Worm (Caenorhabditis elegans) whole organism, L2 larva: Measurements from ENCODE around the gene T28C6.8.

Source experiments
- F13H6.1 ChIP-seq: sonication (generic microtip); optimal IDR thresholded peaks from 2 replicates; lab custom pipeline; 2016; ENCODE audit warnings: missing genetic modification characterization, missing compliant biosample characterization
- ZK546.5 ChIP-seq: sonication (generic microtip); optimal IDR thresholded peaks from 2 replicates; lab custom pipeline; 2017; ENCODE audit warnings: missing biosample characterization, missing genetic modification characterization
- alr-1 ChIP-seq: fragments of 150-350 bp; optimal IDR thresholded peaks from 2 replicates; lab custom pipeline; 2014; ENCODE audit warnings: missing biosample characterization, missing genetic modification characterization
- ama-1 ChIP-seq: fragments of 150-350 bp; optimal IDR thresholded peaks from 2 replicates; lab custom pipeline; 2018; ENCODE audit warnings: inconsistent platforms
- ceh-16 ChIP-seq: fragments of 150-350 bp; optimal IDR thresholded peaks from 2 replicates; lab custom pipeline; 2014; ENCODE audit warnings: missing biosample characterization, missing genetic modification characterization
- ceh-82 ChIP-seq: fragments of 150-350 bp; optimal IDR thresholded peaks from 2 replicates; lab custom pipeline; 2014; ENCODE audit warnings: missing biosample characterization, missing genetic modification characterization
- crh-2 ChIP-seq: sonication (generic microtip); optimal IDR thresholded peaks from 2 replicates; lab custom pipeline; 2017; ENCODE audit warnings: missing biosample characterization, missing genetic modification characterization
- elt-1 ChIP-seq: fragments of 150-350 bp; optimal IDR thresholded peaks from 2 replicates; lab custom pipeline; 2014; ENCODE audit warnings: missing biosample characterization, missing genetic modification characterization
- elt-3 ChIP-seq: sonication (generic microtip); optimal IDR thresholded peaks from 2 replicates; lab custom pipeline; 2017; ENCODE audit warnings: missing biosample characterization, missing genetic modification characterization
- fos-1 ChIP-seq: fragments of 150-350 bp; optimal IDR thresholded peaks from 2 replicates; lab custom pipeline; 2014; ENCODE audit warnings: missing biosample characterization, missing genetic modification characterization
- gmeb-1 ChIP-seq: fragments of 150-350 bp; optimal IDR thresholded peaks from 2 replicates; lab custom pipeline; 2014; ENCODE audit warnings: missing biosample characterization, missing genetic modification characterization
- lin-11 ChIP-seq: fragments of 150-350 bp; sonication (generic microtip); optimal IDR thresholded peaks from 2 replicates; lab custom pipeline; 2014; ENCODE audit warnings: missing biosample characterization, missing genetic modification characterization, inconsistent platforms, mixed read lengths
- lin-39 ChIP-seq: fragments of 150-350 bp; optimal IDR thresholded peaks from 2 replicates; lab custom pipeline; 2014; ENCODE audit warnings: missing biosample characterization, missing genetic modification reagents, missing genetic modification characterization
- lsy-2 ChIP-seq, 2 experiments: fragments of 150-350 bp in 1 of 2; sonication (generic microtip) in 1 of 2; optimal IDR thresholded peaks; 2 replicates each; lab custom pipeline; 2014 to 2017; ENCODE audit warnings: missing biosample characterization in 2 of 2, missing genetic modification characterization in 2 of 2
- mab-5 ChIP-seq: fragments of 150-350 bp; optimal IDR thresholded peaks from 2 replicates; lab custom pipeline; 2014; ENCODE audit warnings: missing biosample characterization, missing genetic modification characterization
- mbf-1 ChIP-seq: sonication (generic microtip); optimal IDR thresholded peaks from 2 replicates; lab custom pipeline; 2017; ENCODE audit warnings: missing biosample characterization, missing genetic modification characterization
- nhr-10 ChIP-seq: sonication (generic microtip); optimal IDR thresholded peaks from 2 replicates; lab custom pipeline; 2017; ENCODE audit warnings: missing biosample characterization, missing genetic modification characterization
- nhr-11 ChIP-seq: fragments of 150-350 bp; optimal IDR thresholded peaks from 2 replicates; lab custom pipeline; 2014; ENCODE audit warnings: missing biosample characterization, missing genetic modification characterization
- nhr-12 ChIP-seq: fragments of 150-350 bp; optimal IDR thresholded peaks from 2 replicates; lab custom pipeline; 2014; ENCODE audit warnings: missing biosample characterization, missing genetic modification characterization
- nhr-129 ChIP-seq: fragments of 150-350 bp; optimal IDR thresholded peaks from 2 replicates; lab custom pipeline; 2014; ENCODE audit warnings: missing biosample characterization, missing genetic modification characterization
- nhr-23 ChIP-seq: fragments of 150-350 bp; optimal IDR thresholded peaks from 2 replicates; lab custom pipeline; 2014; ENCODE audit warnings: missing biosample characterization, missing genetic modification reagents, missing genetic modification characterization
- nhr-77 ChIP-seq: fragments of 150-350 bp; optimal IDR thresholded peaks from 2 replicates; lab custom pipeline; 2014; ENCODE audit warnings: missing biosample characterization, missing genetic modification characterization
- peb-1 ChIP-seq: fragments of 150-350 bp; optimal IDR thresholded peaks from 2 replicates; lab custom pipeline; 2014; ENCODE audit warnings: missing biosample characterization, missing genetic modification characterization
- skn-1 ChIP-seq: sonication (generic microtip); optimal IDR thresholded peaks from 2 replicates; lab custom pipeline; 2017; ENCODE audit warnings: missing biosample characterization, missing genetic modification characterization
- sma-3 ChIP-seq: sonication (generic microtip); optimal IDR thresholded peaks from 2 replicates; lab custom pipeline; 2016; ENCODE audit warnings: missing genetic modification reagents, missing genetic modification characterization, missing compliant biosample characterization
- snpc-4 ChIP-seq: fragments of 150-350 bp; optimal IDR thresholded peaks from 2 replicates; lab custom pipeline; 2014; ENCODE audit warnings: missing biosample characterization, missing genetic modification characterization
- unc-55 ChIP-seq: fragments of 150-350 bp; sonication (generic microtip); optimal IDR thresholded peaks from 3 replicates; lab custom pipeline; 2014; ENCODE audit warnings: missing biosample characterization, missing genetic modification reagents, missing genetic modification characterization
- zag-1 ChIP-seq: fragments of 150-350 bp; optimal IDR thresholded peaks from 2 replicates; lab custom pipeline; 2014; ENCODE audit warnings: missing biosample characterization, missing genetic modification characterization
- ztf-1 ChIP-seq: fragments of 200-800 bp; sonication (Bioruptor generic); conservative IDR thresholded peaks from 2 replicates; pipeline ENCODE4 v1.3.6; 2022; ENCODE audit warnings: missing genetic modification characterization, missing compliant biosample characterization
- ztf-4 ChIP-seq: fragments of 150-350 bp; optimal IDR thresholded peaks from 2 replicates; lab custom pipeline; 2014; ENCODE audit warnings: missing biosample characterization, missing genetic modification characterization

T28C6.8 gene

DNA sequence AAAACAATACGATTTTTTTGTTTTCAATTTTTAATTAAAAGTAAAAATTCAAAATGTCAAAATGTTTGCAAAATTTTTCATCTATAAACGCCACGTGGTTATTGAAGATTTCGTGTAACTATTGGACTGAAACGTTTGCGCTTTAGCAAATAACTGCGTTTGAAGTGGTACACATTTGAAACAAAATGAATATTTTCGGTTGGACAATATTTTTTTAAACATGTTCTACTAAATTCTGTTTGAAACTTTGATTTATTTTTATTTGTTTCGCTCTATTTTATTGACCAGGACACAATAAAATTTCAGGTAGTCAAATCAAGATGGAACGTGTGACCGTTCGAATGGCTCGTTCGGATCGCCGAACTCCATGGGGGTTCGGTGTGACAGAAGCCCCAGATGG lies 21.7 kb upstream of the T28C6.8 start, which contains the start of gene alp-1:
alp-1 (plus strand) TSS at position 301 of the 400 bp plus-strand sequence.
- TF ChIP-seq nhr-10 (no peak), nhr-129 (tag; lab: Kevin White, UChicago) (no peak), mab-5 (no peak), mbf-1 (tag; lab: Kevin White, UChicago) (no peak), nhr-12 (no peak), fos-1 (no peak), elt-1 (tag; lab: Kevin White, UChicago) (no peak), zag-1 (no peak), ceh-16 (tag; lab: Kevin White, UChicago) (no peak), ceh-82 (tag; lab: Kevin White, UChicago) (no peak), nhr-23 (tag; lab: Kevin White, UChicago) (no peak)
- TF ChIP-seq, all 48 proteins: peak for 0

DNA sequence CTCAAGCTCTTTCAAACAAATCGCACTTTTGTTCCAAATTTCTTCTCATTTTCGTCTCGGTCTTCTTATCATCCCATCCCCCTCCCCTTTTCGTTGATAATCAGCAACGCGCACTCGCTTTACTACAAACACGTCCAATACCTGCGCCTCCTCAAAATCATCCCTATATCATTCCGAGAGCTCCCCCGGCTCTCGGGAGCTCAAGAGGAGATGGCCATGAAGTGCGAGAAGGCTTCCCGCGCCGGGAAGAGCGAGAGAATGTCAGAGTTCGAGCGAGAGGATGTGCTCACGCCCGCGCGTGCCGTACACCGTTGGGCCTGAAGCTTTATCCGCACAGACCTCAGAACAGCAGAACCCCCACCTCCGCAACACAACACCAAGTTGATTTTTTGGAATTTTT lies 20.3 kb upstream of the T28C6.8 start:
- TF ChIP-seq F13H6.1 (tag; lab: Kevin White, UChicago) = peak; percentile 47
- no peak for TF ChIP-seq nhr-23 (tag; lab: Kevin White, UChicago)

ce11 chrIV:8848983-8849382 lies 18.5 kb upstream of the T28C6.8 start:
- TF ChIP-seq ztf-4 (tag; lab: Kevin White, UChicago) = no peak

- TF ChIP-seq nhr-77 (tag; lab: Kevin White, UChicago) (no peak), ZK546.5 (tag; lab: Kevin White, UChicago) (no peak), lin-11 (no peak), peb-1 (tag; lab: Kevin White, UChicago) (no peak), sma-3 (no peak), crh-2 (tag; lab: Kevin White, UChicago) (no peak), lin-39 (tag; lab: Kevin White, UChicago) (no peak), skn-1 (tag; lab: Kevin White, UChicago) (no peak)
- TF ChIP-seq, all 48 proteins: peak for 0
These were observed 17.4 kb upstream of the T28C6.8 start, which contains the start of gene col-118 for ce11 chrIV:8847918-8848317. col-118 (plus strand) TSS chrIV:8848218.

ce11 chrIV:8845922-8846321 lies 15.4 kb upstream of the T28C6.8 start:
- TF ChIP-seq snpc-4 (tag; lab: Kevin White, UChicago) = no peak
- no peak for TF ChIP-seq ztf-1 (GFP tag; lab: Robert Waterston, UW)
- TF ChIP-seq crh-2 (tag; lab: Kevin White, UChicago) = peak; percentile 24
- TF ChIP-seq fos-1 = peak; percentile 80

ce11 chrIV:8844457-8844856 lies 13.9 kb upstream of the T28C6.8 start, which contains the start of gene T11B7.2:
T11B7.2 (minus strand) TSS chrIV:8844557.
- TF ChIP-seq unc-55 = no peak
- no peak for TF ChIP-seq nhr-10
- no peak for TF ChIP-seq nhr-11 (tag; lab: Kevin White, UChicago)
- no peak for TF ChIP-seq crh-2 (tag; lab: Kevin White, UChicago)
- no peak for TF ChIP-seq ztf-1 (GFP tag; lab: Robert Waterston, UW)
- TF ChIP-seq elt-3 (tag; lab: Kevin White, UChicago) = no peak
- no peak for TF ChIP-seq mbf-1 (tag; lab: Kevin White, UChicago)
- TF ChIP-seq alr-1 = no peak
- no peak for TF ChIP-seq lin-11

DNA sequence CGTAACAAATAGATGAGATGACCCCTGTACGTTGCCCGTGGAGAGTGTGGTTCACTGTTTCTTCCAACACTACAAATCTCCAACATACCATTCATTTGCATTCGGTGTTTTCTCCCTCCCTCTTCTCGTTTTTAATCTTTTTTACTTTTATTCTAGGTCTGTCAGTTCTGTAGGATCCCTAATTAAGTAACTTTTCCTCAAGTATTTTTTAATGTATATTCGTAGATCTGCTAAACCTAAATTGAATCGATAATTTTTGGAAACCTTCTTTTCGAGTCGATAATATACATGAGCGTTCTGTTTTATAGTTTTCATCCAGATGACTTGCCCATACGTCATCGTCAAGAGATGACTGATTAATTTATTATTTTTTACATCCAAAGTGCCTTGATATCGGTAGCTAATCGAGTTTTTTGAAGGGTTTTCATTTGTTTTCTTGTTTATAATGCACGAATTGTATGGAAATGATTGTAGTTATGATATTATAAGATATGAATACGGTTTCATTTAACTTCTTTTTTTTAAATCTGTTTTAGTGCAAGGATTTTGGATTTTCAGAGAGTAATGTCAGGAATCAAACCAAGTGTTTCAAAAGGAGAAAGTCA lies 9.7 kb upstream of the T28C6.8 start, which contains the start of the genes T28C6.11 and T11B7.1:
T28C6.11 (minus strand) TSS at position 101 of the 605 bp plus-strand sequence.
T11B7.1 (plus strand) TSS at position 555 of the 605 bp plus-strand sequence.
- no peak for TF ChIP-seq nhr-129 (tag; lab: Kevin White, UChicago)
- no peak for TF ChIP-seq gmeb-1 (tag; lab: Kevin White, UChicago)
- TF ChIP-seq ama-1 (lab: Kevin White, UChicago) = no peak
- no peak for TF ChIP-seq lsy-2 (tag; optimal IDR thresholded peaks at IDR 0.05; lab: Kevin White, UChicago)
